Fruit fly (Drosophila melanogaster) Kc167 (cell line): ENCODE measurements around the gene ND-B17.

Experiments used
- Myc ChIP-seq: fragments of >200 bp; optimal IDR thresholded peaks from 2 replicates; lab custom pipeline; 2017; ENCODE audit warnings: missing external identifiers
- Sin3A ChIP-seq: fragments of >200 bp; optimal IDR thresholded peaks from 2 replicates; lab custom pipeline; 2018; ENCODE audit warnings: missing external identifiers
- insv ChIP-seq: fragments of >200 bp; optimal IDR thresholded peaks from 3 replicates; lab custom pipeline; 2018; ENCODE audit warnings: missing external identifiers
- psq ChIP-seq: fragments of >200 bp; optimal IDR thresholded peaks from 2 replicates; lab custom pipeline; 2017; ENCODE audit warnings: missing external identifiers
- ttk ChIP-seq: sonication (Bioruptor generic); optimal IDR thresholded peaks from 2 replicates; lab custom pipeline; 2017; ENCODE audit warnings: missing external identifiers

DNA sequence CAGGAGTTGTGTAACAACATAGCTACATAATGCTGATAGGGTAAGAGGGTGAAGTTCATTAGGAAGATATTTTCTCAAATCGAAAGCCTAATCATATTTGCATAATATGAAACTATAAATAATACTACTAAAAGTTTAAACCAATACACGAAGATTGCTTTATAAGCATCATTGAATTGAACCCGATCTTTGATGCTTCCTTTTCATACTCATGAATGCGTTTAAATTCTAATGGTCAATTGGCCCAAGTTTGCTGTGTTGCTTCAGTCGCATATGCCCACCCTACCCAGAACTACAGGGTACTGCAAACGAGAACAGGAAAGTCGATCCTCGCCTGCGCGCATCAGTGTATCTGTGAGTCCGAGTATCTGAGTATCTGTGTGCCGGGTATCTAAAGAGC, 7.3 kb downstream of the ND-B17 start:
- TF ChIP-seq Myc (no peak), psq (lab: Kevin White, UChicago) (no peak), ttk (lab: Kevin White, UChicago) (no peak), insv (lab: Kevin White, UChicago) (no peak), Sin3A (lab: Kevin White, UChicago) (no peak)
